In the genomic region with DNA sequence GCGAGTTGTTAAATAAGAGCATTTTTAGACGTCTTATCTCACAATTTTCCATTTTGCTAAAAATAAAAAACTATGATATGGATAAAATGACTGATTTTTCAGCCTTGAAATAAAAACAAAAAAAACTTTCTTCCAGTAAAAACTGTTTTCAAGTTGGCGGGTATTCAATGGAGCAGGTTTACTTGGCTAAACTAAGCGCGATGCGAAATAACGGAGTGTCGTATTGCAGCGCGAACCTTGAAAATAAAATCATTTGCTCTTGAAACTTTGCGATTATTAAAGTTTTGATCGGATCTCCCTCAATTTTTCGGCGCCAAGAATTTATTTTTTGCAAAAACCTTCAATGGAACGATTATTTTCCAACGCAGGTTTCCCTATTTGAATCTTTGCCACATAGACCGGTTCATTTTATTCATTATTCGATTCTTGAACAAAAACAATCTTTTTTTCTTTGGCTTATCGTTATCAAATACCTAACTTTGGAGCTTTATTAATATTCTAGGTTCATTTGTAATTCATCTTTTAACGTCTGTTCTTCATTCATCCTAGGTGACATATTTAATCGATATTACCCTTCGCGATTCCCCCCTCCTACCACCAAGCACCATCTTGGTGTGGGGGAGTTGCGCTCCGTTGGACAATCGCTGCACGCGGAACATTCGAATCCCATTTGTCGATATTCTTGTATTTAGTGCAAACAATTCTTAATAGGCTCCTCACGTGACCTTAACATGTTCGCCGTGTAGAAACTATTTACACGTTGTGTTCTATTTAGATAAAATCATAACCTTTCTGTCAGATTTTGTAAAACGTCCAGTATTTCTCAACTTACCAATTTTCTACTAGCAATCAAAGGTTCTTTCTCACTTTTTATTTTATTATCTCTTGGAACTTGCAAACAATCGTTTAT, we compare ENCODE assay signal across 6 worm cellular contexts.
TF ChIP-seq lines count a peak whose summit lies in the region.

A gene (minus strand): TSS at position 62 of the 910 bp plus-strand sequence.
A gene (plus strand): TSS at position 690 of the 910 bp plus-strand sequence.

TF ChIP-seq in whole organism, L1 larva, 84 proteins besides CTCF, POLR2A, EP300 and RAD21 (continued from another document and continues in another):
- TF ChIP-seq efl-1 (optimal IDR thresholded peaks at IDR 0.05; lab: Kevin White, UChicago) (peak; percentile 94 to 98), efl-1 (GFP tag; optimal IDR thresholded peaks at IDR 0.05 in 1 of 2; lab: Kevin White, UChicago) (peak; percentile 98 to 100), unc-30 (tag; optimal IDR thresholded peaks at IDR 0.05; lab: Kevin White, UChicago) (no peak), isw-1 (GFP tag; IDR thresholded peaks at IDR 0.05; lab: Robert Waterston, UW) (peak; percentile 76), dpl-1 (GFP tag; optimal IDR thresholded peaks at IDR 0.05; lab: Kevin White, UChicago) (peak; percentile 97 to 98 (median 97)), nhr-71 (tag; optimal IDR thresholded peaks at IDR 0.05; lab: Kevin White, UChicago) (peak; percentile 90), elt-2 (tag; optimal IDR thresholded peaks at IDR 0.05; lab: Kevin White, UChicago) (no peak), nhr-77 (tag; optimal IDR thresholded peaks at IDR 0.05; lab: Kevin White, UChicago) (peak; percentile 51), rnt-1 (tag; optimal IDR thresholded peaks at IDR 0.05; lab: Kevin White, UChicago) (peak; percentile 87), elt-3 (tag; optimal IDR thresholded peaks at IDR 0.05; lab: Kevin White, UChicago) (peak in 4 of 6 experiments; percentile 17 to 81 (median 44)), xbp-1 (tag; optimal IDR thresholded peaks at IDR 0.05; lab: Kevin White, UChicago) (peak; percentile 86), ama-1 (optimal IDR thresholded peaks at IDR 0.05; lab: Kevin White, UChicago) (no peak), snpc-4 (tag; optimal IDR thresholded peaks at IDR 0.05; lab: Kevin White, UChicago) (peak; percentile 53), mep-1 (tag; optimal IDR thresholded peaks at IDR 0.05; lab: Kevin White, UChicago) (peak; percentile 80), ceh-90 (tag; optimal IDR thresholded peaks at IDR 0.05; lab: Kevin White, UChicago) (peak; percentile 19), skn-1 (tag; optimal IDR thresholded peaks at IDR 0.05; lab: Kevin White, UChicago) (peak; percentile 83), lin-39 (tag; optimal IDR thresholded peaks at IDR 0.05; lab: Kevin White, UChicago) (peak; percentile 44), sup-37 (GFP tag; optimal IDR thresholded peaks at IDR 0.05; lab: Kevin White, UChicago) (peak; percentile 10), lsy-2 (tag; optimal IDR thresholded peaks at IDR 0.05; lab: Kevin White, UChicago) (peak; percentile 85 to 93)

TF ChIP-seq in whole organism, L2 larva, 48 proteins besides CTCF, POLR2A, EP300 and RAD21 (continued from another document):
- TF ChIP-seq sma-3 (GFP tag; optimal IDR thresholded peaks at IDR 0.05; lab: Kevin White, UChicago) (peak; percentile 42), fos-1 (tag; optimal IDR thresholded peaks at IDR 0.05; lab: Kevin White, UChicago) (peak; percentile 5), ceh-82 (tag; optimal IDR thresholded peaks at IDR 0.05; lab: Kevin White, UChicago) (peak; percentile 14), mab-5 (tag; optimal IDR thresholded peaks at IDR 0.05; lab: Kevin White, UChicago) (peak; percentile 59), alr-1 (tag; optimal IDR thresholded peaks at IDR 0.05; lab: Kevin White, UChicago) (no peak), nhr-129 (tag; optimal IDR thresholded peaks at IDR 0.05; lab: Kevin White, UChicago) (peak; percentile 81), unc-55 (GFP tag; optimal IDR thresholded peaks at IDR 0.05; lab: Kevin White, UChicago) (peak; percentile 93), crh-2 (tag; optimal IDR thresholded peaks at IDR 0.05; lab: Kevin White, UChicago) (peak; percentile 88), nhr-11 (tag; optimal IDR thresholded peaks at IDR 0.05; lab: Kevin White, UChicago) (no peak), snpc-4 (tag; optimal IDR thresholded peaks at IDR 0.05; lab: Kevin White, UChicago) (peak; percentile 31), sma-9 (GFP tag; optimal IDR thresholded peaks at IDR 0.05; lab: Kevin White, UChicago) (peak; percentile 78), sma-9 (tag; optimal IDR thresholded peaks at IDR 0.05; lab: Kevin White, UChicago) (no peak), mbf-1 (tag; optimal IDR thresholded peaks at IDR 0.05; lab: Kevin White, UChicago) (no peak), gmeb-1 (tag; optimal IDR thresholded peaks at IDR 0.05; lab: Kevin White, UChicago) (peak; percentile 98), sem-4 (tag; optimal IDR thresholded peaks at IDR 0.05; lab: Kevin White, UChicago) (peak; percentile 25), nhr-25 (tag; optimal IDR thresholded peaks at IDR 0.05; lab: Kevin White, UChicago) (peak; percentile 67), C34F6.9 (tag; optimal IDR thresholded peaks at IDR 0.05; lab: Kevin White, UChicago) (peak; percentile 77), zag-1 (tag; optimal IDR thresholded peaks at IDR 0.05; lab: Kevin White, UChicago) (no peak), lin-11 (tag; optimal IDR thresholded peaks at IDR 0.05; lab: Kevin White, UChicago) (peak; percentile 59)

TF ChIP-seq in whole organism, L3 larva, 47 proteins besides CTCF, POLR2A, EP300 and RAD21 (continued from another document):
- TF ChIP-seq lin-15B (tag; optimal IDR thresholded peaks at IDR 0.05; lab: Kevin White, UChicago) (peak; percentile 96), sea-2 (GFP tag; optimal IDR thresholded peaks at IDR 0.05; lab: Kevin White, UChicago) (no peak), skn-1 (tag; optimal IDR thresholded peaks at IDR 0.05; lab: Kevin White, UChicago) (peak; percentile 63), nhr-25 (tag; optimal IDR thresholded peaks at IDR 0.05; lab: Kevin White, UChicago) (peak; percentile 69), egl-27 (tag; optimal IDR thresholded peaks at IDR 0.05; lab: Kevin White, UChicago) (no peak), nhr-77 (tag; optimal IDR thresholded peaks at IDR 0.05; lab: Kevin White, UChicago) (no peak), nfya-1 (tag; optimal IDR thresholded peaks at IDR 0.05; lab: Kevin White, UChicago; ENCODE audit: insufficient read depth) (peak; percentile 87), mdl-1 (tag; optimal IDR thresholded peaks at IDR 0.05; lab: Kevin White, UChicago) (no peak), snpc-4 (tag; optimal IDR thresholded peaks at IDR 0.05; lab: Kevin White, UChicago) (peak; percentile 16), pha-4 (tag; optimal IDR thresholded peaks at IDR 0.05; lab: Kevin White, UChicago) (peak; percentile 90), R02D3.7 (tag; optimal IDR thresholded peaks at IDR 0.05; lab: Kevin White, UChicago) (peak; percentile 20), nhr-23 (tag; optimal IDR thresholded peaks at IDR 0.05; lab: Kevin White, UChicago) (peak; percentile 85), elt-2 (tag; optimal IDR thresholded peaks at IDR 0.05; lab: Kevin White, UChicago) (peak; percentile 11), lsy-12 (tag; optimal IDR thresholded peaks at IDR 0.05; lab: Kevin White, UChicago) (no peak), lin-39 (tag; optimal IDR thresholded peaks at IDR 0.05; lab: Kevin White, UChicago) (peak; percentile 73), nhr-237 (tag; optimal IDR thresholded peaks at IDR 0.05; lab: Kevin White, UChicago) (no peak), elt-3 (tag; optimal IDR thresholded peaks at IDR 0.05; lab: Kevin White, UChicago) (no peak), jun-1 (tag; optimal IDR thresholded peaks at IDR 0.05; lab: Kevin White, UChicago) (no peak)

TF ChIP-seq in whole organism, L4 larva, 104 proteins besides CTCF, POLR2A, EP300 and RAD21 (continued from another document and continues in another):
- TF ChIP-seq Y48G9A.11 (GFP tag; IDR thresholded peaks at IDR 0.05; lab: Robert Waterston, UW) (peak; percentile 91), lim-7 (GFP tag; IDR thresholded peaks at IDR 0.05; lab: Robert Waterston, UW) (no peak), T20F7.1 (GFP tag; optimal IDR thresholded peaks at IDR 0.05; lab: Kevin White, UChicago) (peak; percentile 99), lsy-2 (tag; optimal IDR thresholded peaks at IDR 0.05; lab: Kevin White, UChicago) (peak in 1 of 2 experiments; percentile 85), mep-1 (tag; optimal IDR thresholded peaks at IDR 0.05; lab: Kevin White, UChicago) (no peak), nhr-6 (tag; optimal IDR thresholded peaks at IDR 0.05; lab: Kevin White, UChicago) (peak; percentile 67), dve-1 (tag; optimal IDR thresholded peaks at IDR 0.05; lab: Kevin White, UChicago; ENCODE audit: insufficient read depth) (no peak), dmd-6 (GFP tag; IDR thresholded peaks at IDR 0.05; lab: Robert Waterston, UW) (peak; percentile 22; the same call in 1 of the 2 replicates), sdz-12 (GFP tag; optimal IDR thresholded peaks at IDR 0.05; lab: Kevin White, UChicago) (no peak), nhr-10 (tag; optimal IDR thresholded peaks at IDR 0.05; lab: Kevin White, UChicago) (no peak), aha-1 (tag; lab: Kevin White, UChicago) (peak; percentile 94), unc-130 (GFP tag; optimal IDR thresholded peaks at IDR 0.05; lab: Kevin White, UChicago) (peak; percentile 0), egl-43 (GFP tag; IDR thresholded peaks at IDR 0.05; lab: Robert Waterston, UW) (no peak), lin-13 (GFP tag; optimal IDR thresholded peaks at IDR 0.05; lab: Kevin White, UChicago) (peak; percentile 21), spr-3 (GFP tag; optimal IDR thresholded peaks at IDR 0.05; lab: Kevin White, UChicago) (no peak), unc-62 (GFP tag; optimal IDR thresholded peaks at IDR 0.05 in 1 of 2; lab: Kevin White, UChicago) (peak in 1 of 2 experiments; percentile 92), unc-62 (tag; optimal IDR thresholded peaks at IDR 0.05; lab: Kevin White, UChicago) (no peak), hmg-1.1 (GFP tag; IDR thresholded peaks at IDR 0.05; lab: Robert Waterston, UW) (peak; percentile 51), mes-2 (tag; optimal IDR thresholded peaks at IDR 0.05; lab: Kevin White, UChicago; ENCODE audit: poor library complexity, severe bottlenecking) (peak; percentile 87), zip-11 (GFP tag; IDR thresholded peaks at IDR 0.05; lab: Robert Waterston, UW) (no peak), arid-1 (GFP tag; conservative IDR thresholded peaks at IDR 0.05; lab: Robert Waterston, UW) (no peak), egl-27 (tag; optimal IDR thresholded peaks at IDR 0.05; lab: Kevin White, UChicago) (no peak), mdl-1 (tag; optimal IDR thresholded peaks at IDR 0.05; lab: Kevin White, UChicago) (peak in 1 of 2 experiments; percentile 8)

TF ChIP-seq in whole organism, late embryonic, 69 proteins besides CTCF, POLR2A, EP300 and RAD21 (continued from another document):
- TF ChIP-seq nhr-11 (tag; optimal IDR thresholded peaks at IDR 0.05; lab: Kevin White, UChicago) (no peak), ceh-45 (GFP tag; IDR thresholded peaks at IDR 0.05; lab: Robert Waterston, UW) (no peak), ceh-22 (tag; optimal IDR thresholded peaks at IDR 0.05; lab: Kevin White, UChicago) (no peak), hlh-30 (tag; optimal IDR thresholded peaks at IDR 0.05; lab: Kevin White, UChicago; ENCODE audit: insufficient read depth) (peak; percentile 62), rnt-1 (tag; optimal IDR thresholded peaks at IDR 0.05; lab: Kevin White, UChicago) (no peak), dve-1 (tag; optimal IDR thresholded peaks at IDR 0.05; lab: Kevin White, UChicago) (peak; percentile 3), sdc-2 (tag; optimal IDR thresholded peaks at IDR 0.05; lab: Kevin White, UChicago) (no peak), K09A11.1 (tag; optimal IDR thresholded peaks at IDR 0.05; lab: Kevin White, UChicago; ENCODE audit: insufficient read depth) (no peak), odd-2 (tag; optimal IDR thresholded peaks at IDR 0.05; lab: Kevin White, UChicago) (no peak), ceh-9 (tag; optimal IDR thresholded peaks at IDR 0.05; lab: Kevin White, UChicago) (no peak), pha-4 (tag; optimal IDR thresholded peaks at IDR 0.05; lab: Kevin White, UChicago) (no peak), C38D4.7 (GFP tag; optimal IDR thresholded peaks at IDR 0.05; lab: Kevin White, UChicago) (no peak), ceh-18 (tag; optimal IDR thresholded peaks at IDR 0.05; lab: Kevin White, UChicago) (no peak), unc-42 (tag; optimal IDR thresholded peaks at IDR 0.05; lab: Kevin White, UChicago) (peak; percentile 23), elt-4 (tag; optimal IDR thresholded peaks at IDR 0.05; lab: Kevin White, UChicago) (no peak), ama-1 (optimal IDR thresholded peaks at IDR 0.05; lab: Kevin White, UChicago) (no peak), C08G9.2 (tag; optimal IDR thresholded peaks at IDR 0.05; lab: Kevin White, UChicago) (no peak), nfya-1 (tag; optimal IDR thresholded peaks at IDR 0.05; lab: Kevin White, UChicago) (peak; percentile 44), ceh-48 (tag; optimal IDR thresholded peaks at IDR 0.05; lab: Kevin White, UChicago) (peak; percentile 66), unc-55 (GFP tag; optimal IDR thresholded peaks at IDR 0.05; lab: Kevin White, UChicago) (no peak), ttx-3 (tag; optimal IDR thresholded peaks at IDR 0.05; lab: Kevin White, UChicago) (no peak), dmd-4 (tag; optimal IDR thresholded peaks at IDR 0.05; lab: Kevin White, UChicago; ENCODE audit: borderline replicate concordance) (no peak)

TF ChIP-seq in whole organism, young adult, 124 proteins besides CTCF, POLR2A, EP300 and RAD21 (continued from another document and continues in another):
- TF ChIP-seq attf-3 (GFP tag; conservative IDR thresholded peaks at IDR 0.05; lab: Robert Waterston, UW) (peak; percentile 99), rpc-1 (optimal IDR thresholded peaks at IDR 0.05; lab: Kevin White, UChicago) (no peak), rpc-1 (tag; optimal IDR thresholded peaks at IDR 0.05; lab: Kevin White, UChicago) (no peak), nhr-90 (tag; optimal IDR thresholded peaks at IDR 0.05; lab: Kevin White, UChicago) (no peak), madf-6 (GFP tag; IDR thresholded peaks at IDR 0.05; lab: Robert Waterston, UW) (peak; percentile 88), fkh-3 (tag; optimal IDR thresholded peaks at IDR 0.05; lab: Kevin White, UChicago) (no peak), ceh-58 (GFP tag; IDR thresholded peaks at IDR 0.05; lab: Robert Waterston, UW) (no peak), nfya-1 (tag; optimal IDR thresholded peaks at IDR 0.05; lab: Kevin White, UChicago; ENCODE audit: borderline replicate concordance, insufficient read depth) (no peak), lsl-1 (GFP tag; optimal IDR thresholded peaks at IDR 0.05; lab: Kevin White, UChicago) (peak; percentile 37), Y79H2A.3 (GFP tag; conservative IDR thresholded peaks at IDR 0.05; lab: Robert Waterston, UW) (no peak), ekl-4 (GFP tag; IDR thresholded peaks at IDR 0.05; lab: Robert Waterston, UW) (no peak), attf-6 (GFP tag; IDR thresholded peaks at IDR 0.05; lab: Robert Waterston, UW) (no peak), pbrm-1 (GFP tag; IDR thresholded peaks at IDR 0.05; lab: Robert Waterston, UW) (no peak), madf-8 (GFP tag; conservative IDR thresholded peaks at IDR 0.05; lab: Robert Waterston, UW) (peak; percentile 72), hsf-1 (GFP tag; IDR thresholded peaks at IDR 0.05; lab: Robert Waterston, UW) (0 out of 2 replicates have a peak, but pooled peaks have one; percentile 22), F39B2.1 (GFP tag; IDR thresholded peaks at IDR 0.05; lab: Robert Waterston, UW) (no peak), lin-35 (GFP tag; optimal IDR thresholded peaks at IDR 0.05; lab: Kevin White, UChicago) (peak in 2 of 3 experiments; percentile 22 to 88), mes-4 (tag; optimal IDR thresholded peaks at IDR 0.05; lab: Kevin White, UChicago) (no peak), zim-3 (tag; optimal IDR thresholded peaks at IDR 0.05; lab: Kevin White, UChicago) (no peak), ceh-91 (GFP tag; IDR thresholded peaks at IDR 0.05; lab: Robert Waterston, UW) (peak; percentile 65), nfya-2 (GFP tag; IDR thresholded peaks at IDR 0.05; lab: Robert Waterston, UW) (no peak), nhr-80 (tag; optimal IDR thresholded peaks at IDR 0.05; lab: Kevin White, UChicago) (no peak), F55B11.4 (tag; optimal IDR thresholded peaks at IDR 0.05; lab: Kevin White, UChicago; ENCODE audit: borderline replicate concordance, insufficient read depth) (no peak), xnd-1 (tag; optimal IDR thresholded peaks at IDR 0.05; lab: Kevin White, UChicago) (peak; percentile 54), rcor-1 (GFP tag; IDR thresholded peaks at IDR 0.05; lab: Robert Waterston, UW) (no peak; the same call in 1 of the 2 replicates), D2030.7 (GFP tag; IDR thresholded peaks at IDR 0.05; lab: Robert Waterston, UW) (peak; percentile 46; the same call in 1 of the 2 replicates), dpl-1 (GFP tag; optimal IDR thresholded peaks at IDR 0.05; lab: Kevin White, UChicago) (peak; percentile 76), F10E7.11 (tag; optimal IDR thresholded peaks at IDR 0.05; lab: Kevin White, UChicago) (no peak), F23B12.7 (tag; optimal IDR thresholded peaks at IDR 0.05; lab: Kevin White, UChicago; ENCODE audit: insufficient read depth) (peak; percentile 56), ets-4 (GFP tag; optimal IDR thresholded peaks at IDR 0.05; lab: Kevin White, UChicago) (no peak), madf-3 (GFP tag; IDR thresholded peaks at IDR 0.05; lab: Robert Waterston, UW) (no peak)
